Fruit fly (Drosophila melanogaster) whole organism: ENCODE data around the gene dachs.

Experiments
- Dll ChIP-seq: fragments of >200 bp; optimal IDR thresholded peaks from 2 replicates; lab custom pipeline; 2017
- EcR ChIP-seq, 2 experiments: fragments of >200 bp; optimal IDR thresholded peaks; 2 replicates each; lab custom pipeline; 2017; ENCODE audit warnings: missing biosample characterization in 2 of 2, missing genetic modification characterization in 2 of 2, missing genetic modification reagents in 2 of 2
- pan ChIP-seq: fragments of >200 bp; optimal IDR thresholded peaks from 2 replicates; lab custom pipeline; 2017
- usp ChIP-seq: fragments of >200 bp; optimal IDR thresholded peaks from 2 replicates; lab custom pipeline; 2017; ENCODE audit warnings: missing biosample characterization, missing genetic modification characterization, mixed read lengths

DNA sequence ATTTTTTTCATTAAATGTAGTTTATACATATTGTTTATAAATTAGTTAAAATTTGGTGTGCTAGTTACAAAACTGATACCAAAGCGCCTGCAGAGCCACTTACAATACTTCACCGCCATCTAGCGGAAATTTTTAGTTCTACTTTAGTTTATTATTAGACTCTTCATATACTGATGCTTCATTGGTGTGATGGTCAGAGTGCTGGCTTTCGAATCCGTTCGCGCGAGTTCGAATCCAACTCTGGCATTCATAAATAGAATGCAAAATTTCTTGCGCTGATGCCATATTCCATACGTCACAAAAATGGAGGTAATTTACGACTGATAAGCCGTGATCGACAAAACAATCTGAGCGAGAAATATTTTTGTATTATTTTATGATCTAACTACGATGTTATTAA is 18.9 kb downstream of the dachs start:
- no peak for TF ChIP-seq EcR (GFP tag; optimal IDR thresholded peaks at IDR 0.05; lab: Kevin White, UChicago)
- TF ChIP-seq usp (GFP tag; lab: Kevin White, UChicago), result no peak
- no peak for TF ChIP-seq pan (lab: Kevin White, UChicago)
- no peak for TF ChIP-seq Dll (lab: Kevin White, UChicago)
